Worm (Caenorhabditis elegans) whole organism, L4/young adult: ENCODE measurements around the gene F20D1.22.
"Not testable (repeated sequence)": the region's sequence is repeated elsewhere in the genome, so short reads cannot be mapped to it uniquely, and the experiment has no call there.

ENCODE experiments used
- W03F9.2 ChIP-seq: fragments of 150-350 bp; optimal IDR thresholded peaks from 2 replicates; lab custom pipeline; 2014; ENCODE audit warnings: missing biosample characterization, missing genetic modification characterization
- dao-5 ChIP-seq: sonication (generic microtip); optimal IDR thresholded peaks from 2 replicates; lab custom pipeline; 2016; ENCODE audit warnings: missing genotype, missing genetic modification characterization, moderate library complexity, missing compliant biosample characterization
- him-1 ChIP-seq: sonication (generic microtip); optimal IDR thresholded peaks from 2 replicates; lab custom pipeline; 2016; ENCODE audit warnings: missing genotype, missing genetic modification reagents, missing genetic modification characterization, missing compliant biosample characterization

F20D1.22 gene

ce11 chrX:14966515-14966914 is at the start of gene F20D1.22:
Gene F20D1.22 (plus strand): TSS chrX:14966815.
- TF ChIP-seq dao-5, him-1, W03F9.2 (tag; lab: Kevin White, UChicago): not testable (repeated sequence)

- TF ChIP-seq him-1 (tag; lab: Kevin White, UChicago) (no peak), dao-5 (tag; lab: Kevin White, UChicago) (no peak), W03F9.2 (tag; lab: Kevin White, UChicago) (no peak)
Measured at ce11 chrX:14918538-14918937, 48.1 kb upstream of the F20D1.22 start, which contains the start of gene npr-40. Gene npr-40 (plus strand): TSS chrX:14918838.

ce11 chrX:14920880-14921279 is 45.7 kb upstream of the F20D1.22 start:
- no peak for TF ChIP-seq W03F9.2 (tag; lab: Kevin White, UChicago)
- no peak for TF ChIP-seq dao-5 (tag; lab: Kevin White, UChicago)
- no peak for TF ChIP-seq him-1 (tag; lab: Kevin White, UChicago)

- TF ChIP-seq dao-5 (tag; lab: Kevin White, UChicago) (no peak), W03F9.2 (tag; lab: Kevin White, UChicago) (no peak)
Measured at ce11 chrX:14922758-14923157, 43.9 kb upstream of the F20D1.22 start.

- no peak for TF ChIP-seq him-1 (tag; lab: Kevin White, UChicago)
- no peak for TF ChIP-seq W03F9.2 (tag; lab: Kevin White, UChicago)
- no peak for TF ChIP-seq dao-5 (tag; lab: Kevin White, UChicago)
Measured at ce11 chrX:14928854-14929253, 37.8 kb upstream of the F20D1.22 start, which contains the start of gene ntr-2. Gene ntr-2 (minus strand): TSS chrX:14928954.

ce11 chrX:14929512-14929911 is 37.1 kb upstream of the F20D1.22 start:
- TF ChIP-seq W03F9.2 (tag; lab: Kevin White, UChicago) (no peak), dao-5 (tag; lab: Kevin White, UChicago) (no peak), him-1 (tag; lab: Kevin White, UChicago) (no peak)

- TF ChIP-seq him-1 (tag; lab: Kevin White, UChicago): no peak
- TF ChIP-seq dao-5 (tag; lab: Kevin White, UChicago): no peak
- TF ChIP-seq W03F9.2 (tag; lab: Kevin White, UChicago): no peak
Measured at ce11 chrX:14931443-14931842, 35.2 kb upstream of the F20D1.22 start.

ce11 chrX:14938188-14938587 is 28.4 kb upstream of the F20D1.22 start:
- no peak for TF ChIP-seq him-1 (tag; lab: Kevin White, UChicago)

ce11 chrX:14946217-14946463 is 20.5 kb upstream of the F20D1.22 start, which contains the start of gene mrp-5:
Gene mrp-5 (minus strand): TSS chrX:14946317.
- TF ChIP-seq W03F9.2 (tag; lab: Kevin White, UChicago) (no peak), him-1 (tag; lab: Kevin White, UChicago) (no peak), dao-5 (tag; lab: Kevin White, UChicago) (no peak)

- no peak for TF ChIP-seq him-1 (tag; lab: Kevin White, UChicago)
- no peak for TF ChIP-seq dao-5 (tag; lab: Kevin White, UChicago)
- TF ChIP-seq W03F9.2 (tag; lab: Kevin White, UChicago): no peak
Measured at ce11 chrX:14946464-14947354, 19.9 kb upstream of the F20D1.22 start.

- no peak for TF ChIP-seq him-1 (tag; lab: Kevin White, UChicago)
- no peak for TF ChIP-seq dao-5 (tag; lab: Kevin White, UChicago)
- no peak for TF ChIP-seq W03F9.2 (tag; lab: Kevin White, UChicago)
Measured at ce11 chrX:14947355-14947668, 19.3 kb upstream of the F20D1.22 start.

- TF ChIP-seq him-1 (tag; lab: Kevin White, UChicago) (no peak), W03F9.2 (tag; lab: Kevin White, UChicago) (no peak), dao-5 (tag; lab: Kevin White, UChicago) (no peak)
Measured at ce11 chrX:14951797-14952196, 14.8 kb upstream of the F20D1.22 start.

ce11 chrX:14954548-14954947 is 12.1 kb upstream of the F20D1.22 start, which contains the start of gene pag-3:
Gene pag-3 (minus strand): TSS chrX:14954648.
- TF ChIP-seq him-1 (tag; lab: Kevin White, UChicago) (no peak), dao-5 (tag; lab: Kevin White, UChicago) (no peak), W03F9.2 (tag; lab: Kevin White, UChicago) (no peak)

- TF ChIP-seq W03F9.2 (tag; lab: Kevin White, UChicago): no peak
- TF ChIP-seq dao-5 (tag; lab: Kevin White, UChicago): no peak
- TF ChIP-seq him-1 (tag; lab: Kevin White, UChicago): no peak
Measured at ce11 chrX:14957176-14957575, 9.4 kb upstream of the F20D1.22 start.
